Worm (Caenorhabditis elegans): Measurements from ENCODE around the gene ttr-16.

The ttr-16 gene

DNA sequence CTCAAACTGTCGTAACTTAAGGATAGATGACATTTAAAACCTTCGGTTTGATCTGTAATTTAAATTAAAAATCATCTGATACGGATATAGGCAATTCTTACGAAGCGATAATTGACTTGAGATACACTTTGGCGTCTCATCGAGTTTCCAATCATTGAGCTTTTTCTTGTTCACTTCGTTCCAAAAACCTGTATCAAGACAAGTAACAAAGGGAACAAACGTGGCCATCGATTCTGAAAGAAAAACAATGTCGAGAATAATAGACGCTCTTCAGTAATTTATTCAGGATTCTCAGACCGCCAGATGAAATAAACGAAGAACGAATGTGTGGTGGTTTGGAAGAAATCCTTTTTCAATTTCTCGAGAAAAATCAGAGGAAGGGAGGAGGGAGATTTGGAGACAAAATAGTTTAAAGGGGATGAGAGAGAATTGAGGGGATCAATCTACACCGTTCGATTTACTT, 16.9 kb upstream of the ttr-16 start, which contains the start of gene atg-7:
Gene atg-7, minus strand, starts transcription at position 233 of the 463 bp plus-strand sequence.
- TF ChIP-seq ces-1 (GFP tag; optimal IDR thresholded peaks at IDR 0.05), result peak; percentile 14
- no peak for TF ChIP-seq lin-32 (GFP tag; optimal IDR thresholded peaks at IDR 0.05)

DNA sequence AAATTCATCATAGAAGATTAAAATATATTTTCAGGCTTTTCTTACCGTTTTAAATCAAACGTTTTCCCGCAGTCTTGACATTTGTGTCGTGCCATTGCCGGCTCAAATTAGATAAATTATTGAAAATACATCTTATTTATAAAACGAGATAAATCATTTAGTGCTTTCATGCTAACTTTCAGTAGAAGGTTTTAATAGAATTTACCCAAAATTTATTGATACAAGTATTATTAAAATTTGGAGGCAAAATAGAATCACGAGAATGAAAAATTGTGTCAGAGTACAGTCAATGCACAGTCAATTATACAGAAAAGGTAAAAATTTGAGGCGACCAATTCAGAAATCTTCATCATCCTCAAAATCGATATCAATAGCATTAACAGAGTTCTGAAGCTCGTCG, 14.5 kb upstream of the ttr-16 start, which contains the start of gene Y5F2A.4:
Gene Y5F2A.4, minus strand, starts transcription at position 101 of the 400 bp plus-strand sequence.
- no peak for TF ChIP-seq lin-32 (GFP tag; optimal IDR thresholded peaks at IDR 0.05)
- no peak for TF ChIP-seq bed-3 (GFP tag; optimal IDR thresholded peaks at IDR 0.05)
- TF ChIP-seq cnd-1 (tag; optimal IDR thresholded peaks at IDR 0.05), result no peak
- TF ChIP-seq unc-120 (tag; optimal IDR thresholded peaks at IDR 0.05; ENCODE audit: poor library complexity, severe bottlenecking), result no peak
- TF ChIP-seq elt-1 (tag; optimal IDR thresholded peaks at IDR 0.05; ENCODE audit: borderline replicate concordance, insufficient read depth), result no peak
- no peak for TF ChIP-seq ceh-43 (GFP tag; optimal IDR thresholded peaks at IDR 0.05)
- TF ChIP-seq unc-39 (tag; optimal IDR thresholded peaks at IDR 0.05), result no peak

DNA sequence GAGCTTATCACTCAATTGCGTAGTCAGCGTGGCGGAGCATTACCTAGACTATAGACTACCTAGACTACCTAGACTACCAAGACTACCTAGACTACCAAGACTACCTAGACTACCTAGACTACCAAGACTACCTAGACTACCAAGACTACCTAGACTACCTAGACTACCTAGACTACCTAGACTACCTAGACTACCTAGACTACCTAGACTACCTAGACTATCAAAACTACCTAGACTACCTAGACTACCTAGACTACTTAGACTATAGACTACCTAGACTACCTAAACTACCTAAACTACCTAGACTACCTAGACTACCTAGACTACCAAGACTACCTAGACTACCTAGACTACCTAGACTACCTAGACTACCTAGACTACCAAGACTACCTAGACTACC, 7.0 kb upstream of the ttr-16 start:
- TF ChIP-seq tbx-8 (GFP tag; optimal IDR thresholded peaks at IDR 0.05) (peak; percentile 16), sptf-1 (tag; optimal IDR thresholded peaks at IDR 0.05) (peak; percentile 80)

DNA sequence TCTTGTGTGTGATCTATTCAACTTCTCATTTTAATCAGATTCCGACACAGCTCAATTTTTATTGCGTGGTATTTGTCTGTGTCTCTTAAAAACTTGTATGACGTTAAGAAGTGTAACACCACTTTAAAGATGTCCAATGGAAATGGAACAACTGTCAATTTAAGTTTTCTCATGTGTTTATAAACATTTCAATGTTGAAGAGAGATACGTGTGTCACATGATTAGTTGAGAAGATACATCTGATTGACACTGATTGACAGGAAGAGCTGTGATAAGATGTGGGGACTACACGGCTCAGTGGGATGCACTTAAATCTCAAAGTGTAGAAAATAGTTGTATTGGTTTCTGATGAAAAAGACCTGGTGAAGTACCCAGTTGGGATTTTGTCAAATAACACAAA, 4.4 kb upstream of the ttr-16 start:
- TF ChIP-seq hlh-1 (tag; optimal IDR thresholded peaks at IDR 0.05), result peak; percentile 68
- peak; percentile 57 for TF ChIP-seq unc-120 (tag; optimal IDR thresholded peaks at IDR 0.05; ENCODE audit: poor library complexity, severe bottlenecking)
- peak; percentile 62 for TF ChIP-seq mab-5 (tag; optimal IDR thresholded peaks at IDR 0.05)
- TF ChIP-seq mep-1 (tag; optimal IDR thresholded peaks at IDR 0.05), result no peak
- peak; percentile 100 for TF ChIP-seq unc-62 (GFP tag; optimal IDR thresholded peaks at IDR 0.05)
- no peak for TF ChIP-seq tbx-8 (GFP tag; optimal IDR thresholded peaks at IDR 0.05)

DNA sequence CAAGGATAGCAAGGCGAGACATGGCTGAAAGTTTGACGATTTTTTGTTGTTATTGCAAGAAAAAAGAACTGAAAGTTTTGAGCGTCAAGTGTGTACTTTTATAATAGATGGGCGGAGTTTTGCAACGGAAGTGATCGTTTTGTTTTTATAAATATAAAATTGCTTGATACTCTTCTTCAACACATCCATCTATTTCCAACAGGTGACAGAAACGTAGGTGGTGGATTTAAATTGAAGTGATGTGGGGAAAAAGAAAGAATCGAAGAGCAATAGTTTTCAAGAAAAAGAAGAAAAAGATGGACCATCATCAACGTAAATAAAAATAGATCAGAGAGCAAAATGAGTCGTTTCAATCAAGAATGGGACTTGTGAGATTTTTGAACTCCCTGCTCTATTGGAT, 3.1 kb upstream of the ttr-16 start, which contains the start of gene ttr-17:
Gene ttr-17, minus strand, starts transcription at position 24 of the 400 bp plus-strand sequence.
- TF ChIP-seq nhr-12 (tag; optimal IDR thresholded peaks at IDR 0.05) (no peak), unc-62 (GFP tag; optimal IDR thresholded peaks at IDR 0.05) (peak; percentile 52)

DNA sequence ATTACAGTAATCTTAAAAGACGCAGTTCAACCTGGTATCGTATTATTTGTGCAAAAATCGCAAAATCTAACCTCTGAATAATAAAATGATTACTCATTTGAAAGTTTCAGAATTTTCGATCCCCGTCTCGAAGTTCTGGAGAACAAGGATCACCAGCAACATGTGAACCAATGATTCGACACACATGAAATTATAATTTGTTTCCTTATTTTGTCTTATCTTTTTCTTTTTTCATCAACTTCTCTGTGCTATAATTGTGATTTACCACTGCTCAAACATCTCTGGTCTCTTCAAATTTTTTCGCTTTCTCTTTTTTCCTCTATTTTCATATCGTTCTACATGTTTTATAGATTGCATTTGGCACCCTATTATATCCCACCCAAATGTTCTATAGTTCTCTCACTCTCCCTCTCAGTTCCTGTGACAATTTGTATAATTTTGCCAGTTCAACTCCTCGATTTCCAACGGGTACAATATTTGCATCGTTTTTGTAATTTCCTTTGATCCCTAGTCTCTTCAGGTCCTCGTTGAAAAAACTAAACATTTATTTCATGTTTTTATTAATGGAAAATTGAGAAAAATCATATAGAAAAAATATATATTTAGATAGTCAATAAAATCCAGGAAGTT, 838 bp downstream of the ttr-16 start:
- TF ChIP-seq ces-1 (GFP tag; optimal IDR thresholded peaks at IDR 0.05), result no peak
- TF ChIP-seq lsy-2 (tag; optimal IDR thresholded peaks at IDR 0.05), result no peak
- no peak for TF ChIP-seq unc-62 (GFP tag; optimal IDR thresholded peaks at IDR 0.05)
- TF ChIP-seq nhr-2 (tag; optimal IDR thresholded peaks at IDR 0.05), result no peak
- TF ChIP-seq pha-4 (tag; optimal IDR thresholded peaks at IDR 0.05), result no peak
- TF ChIP-seq unc-39 (tag; optimal IDR thresholded peaks at IDR 0.05), result no peak
- no peak for TF ChIP-seq flh-1 (GFP tag; optimal IDR thresholded peaks at IDR 0.05)
- no peak for TF ChIP-seq sem-2 (GFP tag; optimal IDR thresholded peaks at IDR 0.05)

DNA sequence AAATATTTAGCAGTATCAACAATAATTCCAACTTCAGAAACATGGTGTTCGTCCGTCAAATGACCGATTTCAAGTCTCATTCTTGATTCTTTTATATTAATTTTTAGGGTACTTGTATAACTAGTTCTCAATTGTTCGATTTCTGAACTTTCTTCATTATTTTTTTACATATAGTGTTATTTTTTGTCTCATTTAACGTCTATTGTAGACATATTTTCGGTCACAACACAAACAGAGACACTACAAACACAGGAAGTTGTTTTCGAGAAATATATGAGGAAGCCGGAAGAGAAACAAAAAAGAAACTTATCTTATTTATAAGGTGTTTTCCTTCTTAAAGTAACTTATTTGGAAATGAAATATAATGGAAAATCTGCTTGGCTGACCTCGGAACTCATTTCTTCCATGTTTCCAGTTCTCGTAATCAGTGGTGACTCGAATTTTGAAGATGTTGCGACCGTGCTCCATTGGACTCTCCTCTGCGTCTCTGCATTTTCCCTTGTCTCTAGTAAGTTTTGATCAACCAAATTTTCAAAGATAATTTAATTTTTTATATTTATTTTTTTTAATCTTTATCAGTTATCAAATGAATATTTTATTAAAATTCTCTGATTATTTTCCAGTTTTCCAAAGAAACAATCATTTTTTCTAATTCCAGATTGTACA, 10.2 kb downstream of the ttr-16 start, which contains the start of the genes F36H1.12 and lin-3:
Gene F36H1.12, minus strand, starts transcription at position 51 of the 666 bp plus-strand sequence.
Gene lin-3, plus strand, starts transcription at position 657 of the 666 bp plus-strand sequence.
- TF ChIP-seq pha-4 (tag; optimal IDR thresholded peaks at IDR 0.05), result no peak
- TF ChIP-seq sptf-1 (tag; optimal IDR thresholded peaks at IDR 0.05), result no peak
- no peak for TF ChIP-seq unc-39 (tag; optimal IDR thresholded peaks at IDR 0.05)
- TF ChIP-seq elt-1 (tag; optimal IDR thresholded peaks at IDR 0.05; ENCODE audit: borderline replicate concordance, insufficient read depth), result no peak
- TF ChIP-seq ceh-39 (tag; optimal IDR thresholded peaks at IDR 0.05), result no peak
- TF ChIP-seq cnd-1 (tag; optimal IDR thresholded peaks at IDR 0.05), result no peak
- TF ChIP-seq ham-2 (GFP tag; optimal IDR thresholded peaks at IDR 0.05), result no peak
- no peak for TF ChIP-seq elt-3 (tag; optimal IDR thresholded peaks at IDR 0.05)
- TF ChIP-seq M03D4.4 (tag; optimal IDR thresholded peaks at IDR 0.05), result no peak
- no peak for TF ChIP-seq flh-1 (GFP tag; optimal IDR thresholded peaks at IDR 0.05)
- TF ChIP-seq ceh-43 (GFP tag; optimal IDR thresholded peaks at IDR 0.05), result no peak
- TF ChIP-seq ztf-11 (tag; optimal IDR thresholded peaks at IDR 0.05), result no peak
- TF ChIP-seq nhr-76 (tag; optimal IDR thresholded peaks at IDR 0.05), result no peak

Data from whole organism, mixed stage, embryonic.